Worm (Caenorhabditis elegans) whole organism, midembryonic: Measurements from ENCODE around the gene cnep-1.

Source experiments
- T22C8.4 ChIP-seq: fragments of 200-800 bp; sonication (Bioruptor generic); IDR thresholded peaks from 2 replicates; pipeline ENCODE4 v1.3.6; 2022; ENCODE audit warnings: missing genetic modification characterization, missing compliant biosample characterization
- cog-1 ChIP-seq: sonication (generic microtip); optimal IDR thresholded peaks from 2 replicates; lab custom pipeline; 2016; ENCODE audit warnings: missing genetic modification characterization, missing compliant biosample characterization
- flt-1 ChIP-seq: fragments of 200-800 bp; sonication (Bioruptor generic); IDR thresholded peaks from 2 replicates; pipeline ENCODE4 v1.3.6; 2022; ENCODE audit warnings: missing genetic modification characterization, missing compliant biosample characterization
- klf-2 ChIP-seq: fragments of 200-800 bp; sonication (Bioruptor generic); conservative IDR thresholded peaks from 2 replicates; pipeline ENCODE4 v1.3.6; 2022; ENCODE audit warnings: missing genetic modification reagents, missing genetic modification characterization, missing compliant biosample characterization
- med-1 ChIP-seq: sonication (generic microtip); optimal IDR thresholded peaks from 2 replicates; lab custom pipeline; 2017; ENCODE audit warnings: missing genetic modification characterization, mild to moderate bottlenecking, missing compliant biosample characterization, antibody characterized with exemption, missing genetic modification reagents; ENCODE audit not compliant: insufficient read depth
- ref-1 ChIP-seq: fragments of 200-800 bp; sonication (Bioruptor generic); conservative IDR thresholded peaks from 2 replicates; pipeline ENCODE4 v1.3.6; 2022; ENCODE audit warnings: missing genetic modification reagents, missing genetic modification characterization, missing compliant biosample characterization
- tab-1 ChIP-seq: fragments of 200-800 bp; sonication (Bioruptor generic); IDR thresholded peaks from 2 replicates; pipeline ENCODE4 v1.3.6; 2022; ENCODE audit warnings: missing genetic modification characterization, missing compliant biosample characterization
- ztf-23 ChIP-seq: fragments of 200-800 bp; sonication (Bioruptor generic); IDR thresholded peaks from 2 replicates; pipeline ENCODE4 v1.3.6; 2022; ENCODE audit warnings: missing genetic modification reagents, missing genetic modification characterization, missing compliant biosample characterization
- ztf-29 ChIP-seq: fragments of 200-800 bp; sonication (Bioruptor generic); IDR thresholded peaks from 2 replicates; pipeline ENCODE4 v1.3.6; 2022; ENCODE audit warnings: missing genetic modification reagents, missing genetic modification characterization, missing compliant biosample characterization

Gene cnep-1

ce11 chrII:7310023-7310422, at the start of gene cnep-1, which contains the start of gene F45E12.5:
TSS of gene cnep-1 (plus strand) at chrII:7310348.
TSS of gene F45E12.5 (minus strand) at chrII:7310115.
- TF ChIP-seq cog-1 (tag; lab: Kevin White, UChicago) = no peak
- no peak for TF ChIP-seq med-1 (GFP tag; lab: Kevin White, UChicago)
- TF ChIP-seq ref-1 = no peak
- no peak for TF ChIP-seq tab-1 (GFP tag; lab: Robert Waterston, UW)
- no peak for TF ChIP-seq T22C8.4
- TF ChIP-seq klf-2 (GFP tag; lab: Robert Waterston, UW) = no peak
- TF ChIP-seq ztf-29 (GFP tag; lab: Robert Waterston, UW) = no peak

ce11 chrII:7261854-7262253, 48.3 kb upstream of the cnep-1 start, which contains the start of gene C30G12.4:
TSS of gene C30G12.4 (plus strand) at chrII:7262154.
- TF ChIP-seq ref-1 = no peak
- TF ChIP-seq cog-1 (tag; lab: Kevin White, UChicago) = no peak

- no peak for TF ChIP-seq T22C8.4
- no peak for TF ChIP-seq flt-1 (GFP tag; lab: Robert Waterston, UW)
- no peak for TF ChIP-seq klf-2 (GFP tag; lab: Robert Waterston, UW)
- TF ChIP-seq ztf-29 (GFP tag; lab: Robert Waterston, UW) = no peak
- no peak for TF ChIP-seq cog-1 (tag; lab: Kevin White, UChicago)
- no peak for TF ChIP-seq ztf-23 (GFP tag; lab: Robert Waterston, UW)
- TF ChIP-seq ref-1 = no peak
- no peak for TF ChIP-seq med-1 (GFP tag; lab: Kevin White, UChicago)
- no peak for TF ChIP-seq tab-1 (GFP tag; lab: Robert Waterston, UW)
Observed at ce11 chrII:7264675-7265074, 45.5 kb upstream of the cnep-1 start.

ce11 chrII:7269783-7270182, 40.4 kb upstream of the cnep-1 start:
- TF ChIP-seq T22C8.4 (no peak), klf-2 (GFP tag; lab: Robert Waterston, UW) (no peak)

- TF ChIP-seq flt-1 (GFP tag; lab: Robert Waterston, UW) (no peak), ztf-29 (GFP tag; lab: Robert Waterston, UW) (no peak), ref-1 (no peak), ztf-23 (GFP tag; lab: Robert Waterston, UW) (no peak), med-1 (GFP tag; lab: Kevin White, UChicago) (no peak), tab-1 (GFP tag; lab: Robert Waterston, UW) (no peak), cog-1 (tag; lab: Kevin White, UChicago) (no peak), T22C8.4 (no peak), klf-2 (GFP tag; lab: Robert Waterston, UW) (no peak)
Observed at ce11 chrII:7272513-7272912, 37.6 kb upstream of the cnep-1 start.

ce11 chrII:7273517-7273916, 36.6 kb upstream of the cnep-1 start:
- TF ChIP-seq ztf-29 (GFP tag; lab: Robert Waterston, UW) (no peak), ref-1 (no peak), T22C8.4 (no peak), flt-1 (GFP tag; lab: Robert Waterston, UW) (no peak), med-1 (GFP tag; lab: Kevin White, UChicago) (no peak), cog-1 (tag; lab: Kevin White, UChicago) (no peak), tab-1 (GFP tag; lab: Robert Waterston, UW) (no peak), klf-2 (GFP tag; lab: Robert Waterston, UW) (no peak), ztf-23 (GFP tag; lab: Robert Waterston, UW) (no peak)

- TF ChIP-seq klf-2 (GFP tag; lab: Robert Waterston, UW) = no peak
- no peak for TF ChIP-seq T22C8.4
- TF ChIP-seq flt-1 (GFP tag; lab: Robert Waterston, UW) = no peak
- no peak for TF ChIP-seq med-1 (GFP tag; lab: Kevin White, UChicago)
- no peak for TF ChIP-seq ztf-29 (GFP tag; lab: Robert Waterston, UW)
- no peak for TF ChIP-seq ztf-23 (GFP tag; lab: Robert Waterston, UW)
Observed at ce11 chrII:7277257-7277656, 32.9 kb upstream of the cnep-1 start.

- TF ChIP-seq klf-2 (GFP tag; lab: Robert Waterston, UW) (no peak), tab-1 (GFP tag; lab: Robert Waterston, UW) (no peak), flt-1 (GFP tag; lab: Robert Waterston, UW) (no peak), T22C8.4 (no peak), cog-1 (tag; lab: Kevin White, UChicago) (no peak), ref-1 (no peak), ztf-29 (GFP tag; lab: Robert Waterston, UW) (no peak), ztf-23 (GFP tag; lab: Robert Waterston, UW) (no peak), med-1 (GFP tag; lab: Kevin White, UChicago) (no peak)
Observed at ce11 chrII:7277925-7278324, 32.2 kb upstream of the cnep-1 start.

ce11 chrII:7279808-7280207, 30.3 kb upstream of the cnep-1 start:
- no peak for TF ChIP-seq cog-1 (tag; lab: Kevin White, UChicago)
- no peak for TF ChIP-seq ztf-29 (GFP tag; lab: Robert Waterston, UW)
- no peak for TF ChIP-seq klf-2 (GFP tag; lab: Robert Waterston, UW)
- TF ChIP-seq ref-1 = no peak
- no peak for TF ChIP-seq med-1 (GFP tag; lab: Kevin White, UChicago)
- no peak for TF ChIP-seq ztf-23 (GFP tag; lab: Robert Waterston, UW)
- no peak for TF ChIP-seq flt-1 (GFP tag; lab: Robert Waterston, UW)
- TF ChIP-seq T22C8.4 = no peak
- no peak for TF ChIP-seq tab-1 (GFP tag; lab: Robert Waterston, UW)

ce11 chrII:7280584-7280983, 29.6 kb upstream of the cnep-1 start:
- TF ChIP-seq klf-2 (GFP tag; lab: Robert Waterston, UW) = no peak
- no peak for TF ChIP-seq flt-1 (GFP tag; lab: Robert Waterston, UW)
- no peak for TF ChIP-seq tab-1 (GFP tag; lab: Robert Waterston, UW)
- no peak for TF ChIP-seq ref-1
- TF ChIP-seq med-1 (GFP tag; lab: Kevin White, UChicago) = no peak
- TF ChIP-seq cog-1 (tag; lab: Kevin White, UChicago) = no peak
- no peak for TF ChIP-seq ztf-23 (GFP tag; lab: Robert Waterston, UW)
- no peak for TF ChIP-seq T22C8.4
- TF ChIP-seq ztf-29 (GFP tag; lab: Robert Waterston, UW) = no peak
